Fruit fly (Drosophila melanogaster) whole organism, wandering third instar larva: Measurements from ENCODE around the gene CG9483.

ENCODE experiments used
- Abd-B ChIP-seq: fragments of >200 bp; optimal IDR thresholded peaks from 2 replicates; lab custom pipeline; 2017; ENCODE audit warnings: missing biosample characterization, missing genetic modification characterization
- OdsH ChIP-seq: fragments of 200-800 bp; sonication (Bioruptor generic); optimal IDR thresholded peaks from 2 replicates; lab custom pipeline; 2016; ENCODE audit warnings: missing biosample characterization, mild to moderate bottlenecking, missing genetic modification characterization
- Sp1 ChIP-seq: fragments of 200-800 bp; sonication (Bioruptor generic); optimal IDR thresholded peaks from 3 replicates; lab custom pipeline; 2019; ENCODE audit warnings: missing biosample characterization, mild to moderate bottlenecking, missing genetic modification characterization, moderate library complexity
- Vsx2 ChIP-seq: fragments of 200-300, 225-300 bp; sonication (Bioruptor generic); optimal IDR thresholded peaks from 2 replicates; lab custom pipeline; 2018; ENCODE audit warnings: missing biosample characterization, missing genetic modification characterization; ENCODE audit not compliant: partially characterized antibody
- brk ChIP-seq: fragments of 200-800 bp; sonication (Bioruptor generic); optimal IDR thresholded peaks from 2 replicates; lab custom pipeline; 2016; ENCODE audit warnings: missing biosample characterization, mild to moderate bottlenecking, missing genetic modification characterization
- dmrt93B ChIP-seq: fragments of 200-800 bp; sonication (Bioruptor generic); optimal IDR thresholded peaks from 2 replicates; lab custom pipeline; 2018; ENCODE audit warnings: missing biosample characterization, mild to moderate bottlenecking, missing genetic modification characterization
- h ChIP-seq: fragments of 200-800 bp; sonication (Bioruptor generic); optimal IDR thresholded peaks from 3 replicates; lab custom pipeline; 2016; ENCODE audit warnings: missing biosample characterization, mild to moderate bottlenecking, missing genetic modification characterization
- lola ChIP-seq: fragments of >200 bp; optimal IDR thresholded peaks from 2 replicates; lab custom pipeline; 2017; ENCODE audit warnings: missing biosample characterization, missing genetic modification characterization
- usp ChIP-seq: fragments of >200 bp; optimal IDR thresholded peaks from 2 replicates; lab custom pipeline; 2017; ENCODE audit warnings: missing biosample characterization, missing genetic modification characterization
- woc ChIP-seq: sonication (Bioruptor generic); optimal IDR thresholded peaks from 2 replicates; lab custom pipeline; 2016; ENCODE audit warnings: missing biosample characterization, mild to moderate bottlenecking, missing genetic modification characterization

- no peak for TF ChIP-seq usp (GFP tag; lab: Kevin White, UChicago)
- no peak for TF ChIP-seq Vsx2 (GFP tag; lab: Kevin White, UChicago)
- TF ChIP-seq h (GFP tag; lab: Kevin White, UChicago) = no peak
- TF ChIP-seq OdsH (GFP tag; lab: Kevin White, UChicago) = no peak
- TF ChIP-seq woc (GFP tag; lab: Kevin White, UChicago) = no peak
- TF ChIP-seq lola (GFP tag; lab: Kevin White, UChicago) = no peak
- TF ChIP-seq Sp1 (GFP tag; lab: Kevin White, UChicago) = no peak
- no peak for TF ChIP-seq Abd-B (GFP tag; lab: Kevin White, UChicago)
- no peak for TF ChIP-seq brk (GFP tag; lab: Kevin White, UChicago)
- TF ChIP-seq dmrt93B = no peak
Measured at dm6 chr2L:8817343-8817742, 49.2 kb upstream of the CG9483 start.
